Worm (Caenorhabditis elegans): ENCODE results near the gene F37A4.5.

Gene F37A4.5

ce11 chrIII:6695189-6695588 lies 16.5 kb upstream of the F37A4.5 start (continued):
- no peak for TF ChIP-seq Y55F3AM.14 (GFP tag; optimal IDR thresholded peaks at IDR 0.05)
- TF ChIP-seq ztf-11 (tag; optimal IDR thresholded peaks at IDR 0.05), result no peak
- TF ChIP-seq dmd-4 (tag; optimal IDR thresholded peaks at IDR 0.05), result no peak
- peak; percentile 4 for TF ChIP-seq nhr-6 (tag; optimal IDR thresholded peaks at IDR 0.05)

- no peak for TF ChIP-seq C34F6.9 (tag; optimal IDR thresholded peaks at IDR 0.05)
Measured at ce11 chrIII:6705515-6705914, 6.2 kb upstream of the F37A4.5 start, which contains the start of gene F37A4.6. TSS of gene F37A4.6 (plus strand) at chrIII:6705815.

ce11 chrIII:6709983-6710382 lies 1.7 kb upstream of the F37A4.5 start, which contains the start of gene isw-1:
TSS of gene isw-1 (minus strand) at chrIII:6710100.
- TF ChIP-seq fos-1 (tag; optimal IDR thresholded peaks at IDR 0.05), result peak; percentile 21
- no peak for TF ChIP-seq nhr-21 (tag; optimal IDR thresholded peaks at IDR 0.05)
- peak; percentile 8 for TF ChIP-seq sma-3 (GFP tag; optimal IDR thresholded peaks at IDR 0.05)
- TF ChIP-seq mbf-1 (tag; optimal IDR thresholded peaks at IDR 0.05), result no peak
- peak; percentile 90 for TF ChIP-seq gmeb-1 (tag; optimal IDR thresholded peaks at IDR 0.05)
- no peak for TF ChIP-seq nhr-11 (tag; optimal IDR thresholded peaks at IDR 0.05)
- no peak for TF ChIP-seq nhr-12 (tag; optimal IDR thresholded peaks at IDR 0.05)
- no peak for TF ChIP-seq sma-9 (GFP tag; optimal IDR thresholded peaks at IDR 0.05)
- TF ChIP-seq sma-9 (tag; optimal IDR thresholded peaks at IDR 0.05), result no peak
- TF ChIP-seq aly-2 (tag; optimal IDR thresholded peaks at IDR 0.05), result no peak
- peak; percentile 61 for TF ChIP-seq nhr-129 (tag; optimal IDR thresholded peaks at IDR 0.05)
- TF ChIP-seq lin-39 (tag; optimal IDR thresholded peaks at IDR 0.05), result no peak
- TF ChIP-seq snpc-4 (tag; optimal IDR thresholded peaks at IDR 0.05), result no peak
- TF ChIP-seq R02D3.7 (tag; optimal IDR thresholded peaks at IDR 0.05), result no peak
- TF ChIP-seq elt-1 (tag; optimal IDR thresholded peaks at IDR 0.05), result no peak
- peak; percentile 15 for TF ChIP-seq lin-11 (tag; optimal IDR thresholded peaks at IDR 0.05)
- TF ChIP-seq unc-39 (tag; optimal IDR thresholded peaks at IDR 0.05), result no peak
- TF ChIP-seq ztf-4 (tag; optimal IDR thresholded peaks at IDR 0.05), result no peak
- no peak for TF ChIP-seq lsy-2 (tag; optimal IDR thresholded peaks at IDR 0.05)
- no peak for TF ChIP-seq mdl-1 (tag; optimal IDR thresholded peaks at IDR 0.05)
- TF ChIP-seq lin-13 (GFP tag; optimal IDR thresholded peaks at IDR 0.05), result no peak
- TF ChIP-seq unc-55 (GFP tag; optimal IDR thresholded peaks at IDR 0.05), result peak; percentile 70
- TF ChIP-seq Y55F3AM.14 (GFP tag; optimal IDR thresholded peaks at IDR 0.05), result no peak

ce11 chrIII:6713266-6713665 lies 1.6 kb downstream of the F37A4.5 start, which contains the start of gene F37A4.4:
TSS of gene F37A4.4 (plus strand) at chrIII:6713566.
- TF ChIP-seq ztf-1 (GFP tag; conservative IDR thresholded peaks at IDR 0.05), result no peak

ce11 chrIII:6718270-6718669 lies 6.6 kb downstream of the F37A4.5 start, which contains the start of gene F37A4.3:
TSS of gene F37A4.3 (plus strand) at chrIII:6718570.
- no peak for TF ChIP-seq elt-3 (tag; optimal IDR thresholded peaks at IDR 0.05)
- TF ChIP-seq lin-39 (tag; optimal IDR thresholded peaks at IDR 0.05), result no peak
- TF ChIP-seq nhr-25 (tag; optimal IDR thresholded peaks at IDR 0.05), result no peak

- no peak for TF ChIP-seq sem-4 (tag; optimal IDR thresholded peaks at IDR 0.05)
- TF ChIP-seq nhr-129 (tag; optimal IDR thresholded peaks at IDR 0.05), result no peak
- TF ChIP-seq gmeb-1 (tag; optimal IDR thresholded peaks at IDR 0.05), result peak; percentile 29
Measured at ce11 chrIII:6722208-6722679, 10.6 kb downstream of the F37A4.5 start, which contains the start of the genes bath-41 and F37A4.2. TSS of gene bath-41 (minus strand) at chrIII:6722258. TSS of gene F37A4.2 (plus strand) at chrIII:6722454.

- no peak for TF ChIP-seq lin-39 (tag; optimal IDR thresholded peaks at IDR 0.05)
- no peak for TF ChIP-seq ztf-1 (GFP tag; conservative IDR thresholded peaks at IDR 0.05)
- no peak for TF ChIP-seq mab-5 (tag; optimal IDR thresholded peaks at IDR 0.05)
- TF ChIP-seq alr-1 (tag; optimal IDR thresholded peaks at IDR 0.05), result no peak
- TF ChIP-seq F13H6.1 (tag; optimal IDR thresholded peaks at IDR 0.05), result no peak
- no peak for TF ChIP-seq Y55F3AM.14 (GFP tag; optimal IDR thresholded peaks at IDR 0.05)
- no peak for TF ChIP-seq nhr-11 (tag; optimal IDR thresholded peaks at IDR 0.05)
- TF ChIP-seq ceh-16 (tag; optimal IDR thresholded peaks at IDR 0.05), result no peak
- no peak for TF ChIP-seq fos-1 (tag; optimal IDR thresholded peaks at IDR 0.05)
- TF ChIP-seq lin-13 (GFP tag; optimal IDR thresholded peaks at IDR 0.05), result no peak
- TF ChIP-seq nhr-77 (tag; optimal IDR thresholded peaks at IDR 0.05), result no peak
- TF ChIP-seq aly-2 (tag; optimal IDR thresholded peaks at IDR 0.05), result no peak
- no peak for TF ChIP-seq snpc-4 (tag; optimal IDR thresholded peaks at IDR 0.05)
- no peak for TF ChIP-seq nhr-21 (tag; optimal IDR thresholded peaks at IDR 0.05)
- TF ChIP-seq blmp-1 (tag; optimal IDR thresholded peaks at IDR 0.05; ENCODE audit: insufficient read depth), result no peak
- no peak for TF ChIP-seq sem-4 (tag; optimal IDR thresholded peaks at IDR 0.05)
- TF ChIP-seq unc-62 (GFP tag; optimal IDR thresholded peaks at IDR 0.05), result no peak
Measured at ce11 chrIII:6723089-6723488, 11.4 kb downstream of the F37A4.5 start, which contains the start of gene F37A4.1. TSS of gene F37A4.1 (plus strand) at chrIII:6723389.

Data from whole organism, L2 larva.